Worm (Caenorhabditis elegans) whole organism, late embryonic: ENCODE data around the gene gpa-1.

Source experiments
- C08G9.2 ChIP-seq: sonication (generic microtip); optimal IDR thresholded peaks from 2 replicates; lab custom pipeline; 2016; ENCODE audit warnings: mild to moderate bottlenecking, missing genetic modification characterization, moderate library complexity, missing compliant biosample characterization
- C38D4.7 ChIP-seq: fragments of 200-800 bp; sonication (Bioruptor generic); optimal IDR thresholded peaks from 2 replicates; lab custom pipeline; 2018; ENCODE audit warnings: mild to moderate bottlenecking, missing genetic modification characterization, moderate library complexity, missing compliant biosample characterization
- K02D7.2 ChIP-seq: sonication (generic microtip); optimal IDR thresholded peaks from 2 replicates; lab custom pipeline; 2017; ENCODE audit warnings: mild to moderate bottlenecking, missing genetic modification characterization, missing compliant biosample characterization
- K09A11.1 ChIP-seq: sonication (generic microtip); optimal IDR thresholded peaks from 2 replicates; lab custom pipeline; 2017; ENCODE audit warnings: antibody characterized with exemption, mild to moderate bottlenecking, missing genetic modification characterization, missing compliant biosample characterization; ENCODE audit not compliant: insufficient read depth
- T23F11.4 ChIP-seq: fragments of 200-800 bp; sonication (Bioruptor generic); optimal IDR thresholded peaks from 2 replicates; lab custom pipeline; 2018; ENCODE audit warnings: mild to moderate bottlenecking, missing genetic modification characterization, missing compliant biosample characterization
- ahr-1 ChIP-seq: sonication (generic microtip); optimal IDR thresholded peaks from 2 replicates; lab custom pipeline; 2016; ENCODE audit warnings: missing genetic modification characterization, missing compliant biosample characterization
- ama-1 ChIP-seq: fragments of 150-350 bp; optimal IDR thresholded peaks from 2 replicates; lab custom pipeline; 2014
- ceh-14 ChIP-seq: sonication (generic microtip); optimal IDR thresholded peaks from 2 replicates; lab custom pipeline; 2016; ENCODE audit warnings: missing genotype, missing genetic modification characterization, missing compliant biosample characterization
- ceh-19 ChIP-seq: fragments of 200-800 bp; sonication (Bioruptor generic); optimal IDR thresholded peaks from 2 replicates; lab custom pipeline; 2018; ENCODE audit warnings: mild to moderate bottlenecking, missing genetic modification characterization, missing compliant biosample characterization
- ceh-2 ChIP-seq: sonication (generic microtip); optimal IDR thresholded peaks from 2 replicates; lab custom pipeline; 2016; ENCODE audit warnings: missing genotype, missing genetic modification characterization, missing compliant biosample characterization
- ceh-30 ChIP-seq: fragments of 150-350 bp; optimal IDR thresholded peaks from 2 replicates; lab custom pipeline; 2014; ENCODE audit warnings: missing biosample characterization, missing genetic modification characterization
- ceh-31 ChIP-seq: sonication (generic microtip); optimal IDR thresholded peaks from 2 replicates; lab custom pipeline; 2016; ENCODE audit warnings: missing genetic modification characterization, missing compliant biosample characterization
- ceh-34 ChIP-seq: sonication (generic microtip); optimal IDR thresholded peaks from 2 replicates; lab custom pipeline; 2016; ENCODE audit warnings: mild to moderate bottlenecking, missing genetic modification characterization, missing compliant biosample characterization
- ceh-48 ChIP-seq: sonication (generic microtip); optimal IDR thresholded peaks from 2 replicates; lab custom pipeline; 2016; ENCODE audit warnings: missing genetic modification characterization, inconsistent platforms, missing compliant biosample characterization
- ceh-6 ChIP-seq: fragments of 200-800 bp; sonication (Bioruptor generic); optimal IDR thresholded peaks from 2 replicates; lab custom pipeline; 2018; ENCODE audit warnings: mild to moderate bottlenecking, missing genetic modification characterization, missing compliant biosample characterization
- ceh-9 ChIP-seq: sonication (generic microtip); optimal IDR thresholded peaks from 2 replicates; lab custom pipeline; 2016; ENCODE audit warnings: mild to moderate bottlenecking, missing genetic modification characterization, inconsistent platforms, missing compliant biosample characterization
- che-1 ChIP-seq: sonication (generic microtip); optimal IDR thresholded peaks from 2 replicates; lab custom pipeline; 2016; ENCODE audit warnings: mild to moderate bottlenecking, missing genetic modification characterization, missing compliant biosample characterization
- dmd-4 ChIP-seq: sonication (generic microtip); optimal IDR thresholded peaks from 2 replicates; lab custom pipeline; 2016; ENCODE audit warnings: borderline replicate concordance, missing genetic modification characterization, missing compliant biosample characterization
- elt-2 ChIP-seq: sonication (generic microtip); optimal IDR thresholded peaks from 2 replicates; lab custom pipeline; 2016; ENCODE audit warnings: missing genetic modification reagents, missing genetic modification characterization, missing compliant biosample characterization
- elt-4 ChIP-seq: sonication (generic microtip); optimal IDR thresholded peaks from 2 replicates; lab custom pipeline; 2016; ENCODE audit warnings: missing genetic modification characterization, missing compliant biosample characterization
- ets-4 ChIP-seq: sonication (generic microtip); optimal IDR thresholded peaks from 2 replicates; lab custom pipeline; 2016; ENCODE audit warnings: missing genetic modification characterization, missing compliant biosample characterization
- fkh-10 ChIP-seq: fragments of 150-350 bp; optimal IDR thresholded peaks from 2 replicates; lab custom pipeline; 2014; ENCODE audit warnings: missing biosample characterization, missing genetic modification reagents, missing genetic modification characterization
- gmeb-2 ChIP-seq: sonication (generic microtip); optimal IDR thresholded peaks from 2 replicates; lab custom pipeline; 2016; ENCODE audit warnings: missing genetic modification characterization, inconsistent platforms, missing compliant biosample characterization
- hlh-15 ChIP-seq: sonication (generic microtip); optimal IDR thresholded peaks from 2 replicates; lab custom pipeline; 2016; ENCODE audit warnings: missing genetic modification characterization, missing compliant biosample characterization
- hlh-30 ChIP-seq: sonication (generic microtip); optimal IDR thresholded peaks from 2 replicates; lab custom pipeline; 2017; ENCODE audit warnings: antibody characterized with exemption, missing genetic modification characterization, missing compliant biosample characterization; ENCODE audit not compliant: insufficient read depth
- hlh-6 ChIP-seq: sonication (generic microtip); optimal IDR thresholded peaks from 2 replicates; lab custom pipeline; 2016; ENCODE audit warnings: missing genotype, missing genetic modification characterization, missing compliant biosample characterization
- lim-6 ChIP-seq: sonication (generic microtip); optimal IDR thresholded peaks from 2 replicates; lab custom pipeline; 2016; ENCODE audit warnings: missing genetic modification characterization, missing compliant biosample characterization
- madf-2 ChIP-seq: sonication (generic microtip); optimal IDR thresholded peaks from 2 replicates; lab custom pipeline; 2017; ENCODE audit warnings: missing genetic modification characterization, missing compliant biosample characterization
- mec-3 ChIP-seq: sonication (generic microtip); optimal IDR thresholded peaks from 2 replicates; lab custom pipeline; 2016; ENCODE audit warnings: borderline replicate concordance, missing genetic modification characterization, missing compliant biosample characterization
- nhr-11 ChIP-seq: fragments of 150-350 bp; optimal IDR thresholded peaks from 2 replicates; lab custom pipeline; 2014; ENCODE audit warnings: missing biosample characterization, missing genetic modification characterization
- nhr-232 ChIP-seq: sonication (generic microtip); optimal IDR thresholded peaks from 2 replicates; lab custom pipeline; 2016; ENCODE audit warnings: missing genetic modification characterization, missing compliant biosample characterization
- pha-4 ChIP-seq: fragments of 150-350 bp; optimal IDR thresholded peaks from 2 replicates; lab custom pipeline; 2018; ENCODE audit warnings: missing biosample characterization, missing genetic modification reagents, missing genetic modification characterization
- pqm-1 ChIP-seq: sonication (generic microtip); optimal IDR thresholded peaks from 2 replicates; lab custom pipeline; 2016; ENCODE audit warnings: missing genetic modification characterization, missing compliant biosample characterization
- sdc-2 ChIP-seq: sonication (generic microtip); optimal IDR thresholded peaks from 2 replicates; lab custom pipeline; 2016; ENCODE audit warnings: missing genotype, missing genetic modification characterization, missing compliant biosample characterization
- sox-2 ChIP-seq: fragments of 200-800 bp; sonication (Bioruptor generic); IDR thresholded peaks from 2 replicates; pipeline ENCODE4 v1.3.6; 2022; ENCODE audit warnings: missing genetic modification reagents, missing genetic modification characterization, missing compliant biosample characterization
- syd-9 ChIP-seq: sonication (generic microtip); optimal IDR thresholded peaks from 2 replicates; lab custom pipeline; 2016; ENCODE audit warnings: mild to moderate bottlenecking, missing genetic modification characterization, moderate library complexity, missing compliant biosample characterization
- ttx-3 ChIP-seq: sonication (generic microtip); optimal IDR thresholded peaks from 2 replicates; lab custom pipeline; 2016; ENCODE audit warnings: missing genetic modification reagents, missing genetic modification characterization, missing compliant biosample characterization
- unc-42 ChIP-seq: sonication (generic microtip); optimal IDR thresholded peaks from 2 replicates; lab custom pipeline; 2016; ENCODE audit warnings: missing genotype, missing genetic modification characterization, missing compliant biosample characterization
- unc-55 ChIP-seq: sonication (generic microtip); optimal IDR thresholded peaks from 2 replicates; lab custom pipeline; 2017; ENCODE audit warnings: missing biosample characterization, missing genetic modification reagents, missing genetic modification characterization

Gene gpa-1

DNA sequence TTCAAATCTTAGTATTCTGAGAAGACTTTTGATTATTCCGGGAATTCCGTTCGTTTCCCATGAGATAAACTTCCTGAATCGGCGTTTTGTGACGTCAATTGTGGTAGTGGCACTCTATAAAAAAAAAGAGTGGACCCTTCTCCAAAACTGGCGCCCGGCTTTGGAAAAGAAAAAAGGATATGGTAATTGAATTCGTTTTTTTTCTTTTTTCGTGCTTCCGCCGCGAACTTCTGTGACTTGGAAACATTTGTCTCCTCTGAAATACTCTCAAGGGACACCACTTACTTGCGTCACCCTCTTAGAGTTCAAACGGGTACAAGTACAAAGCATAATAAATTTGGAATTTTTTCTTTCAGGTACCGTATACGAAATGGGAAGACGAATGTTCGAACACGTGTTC, 4.8 kb downstream of the gpa-1 start:
- TF ChIP-seq elt-4 (no peak), unc-42 (tag; lab: Kevin White, UChicago) (peak; percentile 31)

- TF ChIP-seq hlh-6 (tag; lab: Kevin White, UChicago): no peak
- no peak for TF ChIP-seq elt-4
- no peak for TF ChIP-seq K02D7.2
- no peak for TF ChIP-seq hlh-30 (tag; lab: Kevin White, UChicago)
- no peak for TF ChIP-seq ceh-30 (tag; lab: Kevin White, UChicago)
- TF ChIP-seq ahr-1 (tag; lab: Kevin White, UChicago): no peak
- TF ChIP-seq ceh-19 (GFP tag; lab: Kevin White, UChicago): no peak
- TF ChIP-seq lim-6 (tag; lab: Kevin White, UChicago): no peak
- TF ChIP-seq syd-9 (tag; lab: Kevin White, UChicago): no peak
- no peak for TF ChIP-seq unc-42 (tag; lab: Kevin White, UChicago)
- no peak for TF ChIP-seq ets-4 (tag; lab: Kevin White, UChicago)
- TF ChIP-seq pha-4 (tag; lab: Kevin White, UChicago): no peak
- no peak for TF ChIP-seq sox-2 (GFP tag; lab: Robert Waterston, UW)
- TF ChIP-seq sdc-2 (tag; lab: Kevin White, UChicago): no peak
- TF ChIP-seq C08G9.2 (tag; lab: Kevin White, UChicago): no peak
- TF ChIP-seq hlh-15: no peak
- TF ChIP-seq C38D4.7 (GFP tag; lab: Kevin White, UChicago): no peak
- TF ChIP-seq unc-55: no peak
- TF ChIP-seq, all 69 proteins: peak for 0
Measured at ce11 chrV:11171906-11172305, 5.6 kb downstream of the gpa-1 start, which contains the start of gene T19C4.5. Gene T19C4.5 (plus strand): TSS chrV:11172213.

ce11 chrV:11170564-11171329, 6.7 kb downstream of the gpa-1 start:
- no peak for TF ChIP-seq nhr-232 (tag; lab: Kevin White, UChicago)
- TF ChIP-seq ama-1 (lab: Kevin White, UChicago): no peak
- TF ChIP-seq madf-2: no peak
- TF ChIP-seq K09A11.1 (tag; lab: Kevin White, UChicago): no peak
- TF ChIP-seq nhr-11 (tag; lab: Kevin White, UChicago): no peak
- TF ChIP-seq sdc-2 (tag; lab: Kevin White, UChicago): no peak
- TF ChIP-seq syd-9 (tag; lab: Kevin White, UChicago): no peak
- no peak for TF ChIP-seq ceh-2 (tag; lab: Kevin White, UChicago)
- TF ChIP-seq ets-4 (tag; lab: Kevin White, UChicago): no peak
- TF ChIP-seq unc-55: no peak
- TF ChIP-seq elt-2 (tag; lab: Kevin White, UChicago): no peak
- no peak for TF ChIP-seq ceh-9 (tag; lab: Kevin White, UChicago)
- TF ChIP-seq gmeb-2 (tag; lab: Kevin White, UChicago): no peak
- no peak for TF ChIP-seq ceh-48
- TF ChIP-seq, all 69 proteins: peak for 0

- TF ChIP-seq sox-2 (GFP tag; lab: Robert Waterston, UW) (no peak), ceh-14 (tag; lab: Kevin White, UChicago) (no peak), pqm-1 (tag; lab: Kevin White, UChicago) (no peak), unc-42 (tag; lab: Kevin White, UChicago) (peak; percentile 42), ahr-1 (tag; lab: Kevin White, UChicago) (no peak), fkh-10 (no peak), nhr-232 (tag; lab: Kevin White, UChicago) (no peak)
Measured at ce11 chrV:11167745-11168144, 9.7 kb downstream of the gpa-1 start.

DNA sequence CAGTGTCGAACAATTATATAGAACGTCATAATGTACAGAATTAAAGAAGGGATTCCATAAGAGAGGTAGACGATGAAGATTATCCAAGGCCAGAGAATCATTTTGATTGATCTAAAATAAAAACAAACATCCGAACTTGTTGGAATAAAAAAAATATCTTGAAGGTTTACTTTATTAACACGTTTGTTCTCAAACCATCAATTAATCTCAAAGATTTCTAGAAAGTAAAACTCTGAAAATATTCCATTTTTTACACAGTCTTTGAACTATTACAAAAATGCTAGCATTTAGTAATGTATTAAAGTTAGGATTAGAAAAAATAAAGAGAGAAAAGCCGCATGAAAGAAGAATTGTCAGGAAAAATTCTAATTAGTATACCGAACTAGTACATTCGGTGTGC, 13.0 kb downstream of the gpa-1 start, which contains the start of gene srg-40:
Gene srg-40 (minus strand): TSS at position 101 of the 400 bp plus-strand sequence.
- TF ChIP-seq unc-55: no peak
- no peak for TF ChIP-seq ceh-34 (tag; lab: Kevin White, UChicago)
- no peak for TF ChIP-seq ceh-6 (GFP tag; lab: Kevin White, UChicago)
- TF ChIP-seq madf-2: no peak
- TF ChIP-seq dmd-4 (tag; lab: Kevin White, UChicago): no peak
- TF ChIP-seq ceh-19 (GFP tag; lab: Kevin White, UChicago): no peak
- TF ChIP-seq syd-9 (tag; lab: Kevin White, UChicago): no peak
- TF ChIP-seq ceh-2 (tag; lab: Kevin White, UChicago): no peak
- no peak for TF ChIP-seq ttx-3 (tag; lab: Kevin White, UChicago)
- TF ChIP-seq mec-3 (tag; lab: Kevin White, UChicago): no peak
- no peak for TF ChIP-seq che-1 (tag; lab: Kevin White, UChicago)
- no peak for TF ChIP-seq ceh-14 (tag; lab: Kevin White, UChicago)
- no peak for TF ChIP-seq ama-1 (lab: Kevin White, UChicago)
- TF ChIP-seq ceh-30 (tag; lab: Kevin White, UChicago): no peak
- TF ChIP-seq T23F11.4 (GFP tag; lab: Kevin White, UChicago): no peak
- no peak for TF ChIP-seq ceh-31 (tag; lab: Kevin White, UChicago)
- TF ChIP-seq hlh-30 (tag; lab: Kevin White, UChicago): no peak
